Worm (Caenorhabditis elegans) whole organism, young adult: ENCODE measurements around the gene pfn-3.

ENCODE experiments used
- C17E4.6 ChIP-seq: fragments of 200-800 bp; sonication (Bioruptor generic); IDR thresholded peaks from 2 replicates; pipeline ENCODE4 v1.3.6; 2022; ENCODE audit warnings: missing genetic modification reagents, missing genetic modification characterization, missing compliant biosample characterization
- D2030.7 ChIP-seq: fragments of 200-800 bp; sonication (Bioruptor generic); IDR thresholded peaks from 2 replicates; pipeline ENCODE4 v1.3.6; 2022; ENCODE audit warnings: missing genetic modification reagents, missing genetic modification characterization, missing compliant biosample characterization
- F39B2.1 ChIP-seq: fragments of 200-800 bp; sonication (Bioruptor generic); IDR thresholded peaks from 2 replicates; pipeline ENCODE4 v1.3.6; 2022; ENCODE audit warnings: missing genetic modification reagents, missing genetic modification characterization, missing compliant biosample characterization
- F57C9.4 ChIP-seq: sonication (generic microtip); optimal IDR thresholded peaks from 2 replicates; lab custom pipeline; 2017; ENCODE audit warnings: mild to moderate bottlenecking, missing genetic modification characterization, missing compliant biosample characterization
- T26A5.8 ChIP-seq: sonication (generic microtip); optimal IDR thresholded peaks from 2 replicates; lab custom pipeline; 2016; ENCODE audit warnings: missing genetic modification characterization, missing compliant biosample characterization
- Y53F4B.3 ChIP-seq: fragments of 200-800 bp; sonication (Bioruptor generic); IDR thresholded peaks from 2 replicates; pipeline ENCODE4 v1.3.6; 2022; ENCODE audit warnings: missing genetic modification reagents, missing genetic modification characterization, missing compliant biosample characterization
- Y95B8A.8 ChIP-seq: fragments of 200-800 bp; sonication (Bioruptor generic); IDR thresholded peaks from 2 replicates; pipeline ENCODE4 v1.3.6; 2022; ENCODE audit warnings: missing genetic modification reagents, missing genetic modification characterization, missing compliant biosample characterization
- ZK185.1 ChIP-seq: sonication (generic microtip); optimal IDR thresholded peaks from 2 replicates; lab custom pipeline; 2016; ENCODE audit warnings: mild to moderate bottlenecking, missing genetic modification characterization, missing compliant biosample characterization; ENCODE audit not compliant: poor library complexity, severe bottlenecking
- bed-1 ChIP-seq: fragments of 200-800 bp; sonication (Bioruptor generic); IDR thresholded peaks from 2 replicates; pipeline ENCODE4 v1.3.6; 2022; ENCODE audit warnings: missing genetic modification reagents, missing genetic modification characterization, missing compliant biosample characterization
- cebp-1 ChIP-seq, 2 experiments: fragments of 200-800 bp in 1 of 2; sonication (Bioruptor generic) in 1 of 2; sonication (generic microtip) in 1 of 2; IDR thresholded peaks in 1 of 2; optimal IDR thresholded peaks in 1 of 2; 2 replicates each; pipeline versions ENCODE4 v1.3.6 to Lab custom; 2017 to 2022; ENCODE audit warnings: missing compliant biosample characterization in 2 of 2, missing genetic modification characterization in 2 of 2, mild to moderate bottlenecking in 1 of 2, missing genetic modification reagents in 1 of 2, moderate library complexity in 1 of 2
- ceh-91 ChIP-seq: fragments of 200-800 bp; sonication (Bioruptor generic); IDR thresholded peaks from 2 replicates; pipeline ENCODE4 v1.3.6; 2022; ENCODE audit warnings: missing genetic modification reagents, missing genetic modification characterization, missing compliant biosample characterization
- die-1 ChIP-seq: sonication (generic microtip); optimal IDR thresholded peaks from 2 replicates; lab custom pipeline; 2016; ENCODE audit warnings: missing genotype, mild to moderate bottlenecking, missing genetic modification characterization, missing compliant biosample characterization
- efl-1 ChIP-seq: fragments of 150-350 bp; optimal IDR thresholded peaks from 2 replicates; lab custom pipeline; 2014; ENCODE audit warnings: missing biosample characterization, missing genetic modification reagents, missing genetic modification characterization
- egl-18 ChIP-seq: fragments of 200-800 bp; sonication (Bioruptor generic); IDR thresholded peaks from 2 replicates; pipeline ENCODE4 v1.3.6; 2022; ENCODE audit warnings: missing genetic modification reagents, missing genetic modification characterization, missing compliant biosample characterization
- hmg-20 ChIP-seq: fragments of 200-800 bp; sonication (Bioruptor generic); IDR thresholded peaks from 2 replicates; pipeline ENCODE4 v1.3.6; 2022; ENCODE audit warnings: missing genetic modification reagents, missing genetic modification characterization, missing compliant biosample characterization
- lag-1 ChIP-seq: fragments of 200-800 bp; sonication (Bioruptor generic); IDR thresholded peaks from 2 replicates; pipeline ENCODE4 v1.3.6; 2022; ENCODE audit warnings: missing genetic modification reagents, missing genetic modification characterization, missing compliant biosample characterization
- let-607 ChIP-seq, 2 experiments: fragments of 200-800 bp in 1 of 2; sonication (Bioruptor generic) in 1 of 2; sonication (generic microtip) in 1 of 2; optimal IDR thresholded peaks; 2 replicates each; lab custom pipeline; 2016 to 2018; ENCODE audit warnings: mild to moderate bottlenecking in 2 of 2, missing compliant biosample characterization in 2 of 2, missing genetic modification characterization in 2 of 2, moderate library complexity in 2 of 2, missing genotype in 1 of 2
- lir-1 ChIP-seq: fragments of 200-800 bp; sonication (Bioruptor generic); conservative IDR thresholded peaks from 2 replicates; pipeline ENCODE4 v1.3.6; 2022; ENCODE audit warnings: missing genetic modification reagents, missing genetic modification characterization, missing compliant biosample characterization
- madf-6 ChIP-seq: fragments of 200-800 bp; sonication (Bioruptor generic); IDR thresholded peaks from 2 replicates; pipeline ENCODE4 v1.3.6; 2022; ENCODE audit warnings: missing genetic modification reagents, missing genetic modification characterization, missing compliant biosample characterization
- madf-8 ChIP-seq: fragments of 200-800 bp; sonication (Bioruptor generic); conservative IDR thresholded peaks from 2 replicates; pipeline ENCODE4 v1.3.6; 2022; ENCODE audit warnings: missing genetic modification reagents, missing genetic modification characterization, missing compliant biosample characterization
- mel-28 ChIP-seq: sonication (generic microtip); optimal IDR thresholded peaks from 2 replicates; lab custom pipeline; 2016; ENCODE audit warnings: borderline replicate concordance, mild to moderate bottlenecking, missing genetic modification characterization, missing compliant biosample characterization
- mes-4 ChIP-seq: sonication (generic microtip); optimal IDR thresholded peaks from 2 replicates; lab custom pipeline; 2016; ENCODE audit warnings: missing genotype, missing genetic modification characterization, missing compliant biosample characterization
- nfyb-1 ChIP-seq: fragments of 200-800 bp; sonication (Bioruptor generic); IDR thresholded peaks from 2 replicates; pipeline ENCODE4 v1.3.6; 2022; ENCODE audit warnings: missing genetic modification reagents, missing genetic modification characterization, missing compliant biosample characterization
- nhr-80 ChIP-seq: sonication (generic microtip); optimal IDR thresholded peaks from 2 replicates; lab custom pipeline; 2016; ENCODE audit warnings: missing genetic modification characterization, missing compliant biosample characterization
- nhr-90 ChIP-seq: sonication (generic microtip); optimal IDR thresholded peaks from 2 replicates; lab custom pipeline; 2016; ENCODE audit warnings: missing genotype, mild to moderate bottlenecking, missing genetic modification characterization, missing compliant biosample characterization
- rec-8 ChIP-seq, 2 experiments: sonication (generic microtip); optimal IDR thresholded peaks; 2 replicates each; lab custom pipeline; 2016; ENCODE audit warnings: mild to moderate bottlenecking in 2 of 2, missing genetic modification characterization in 2 of 2, missing genetic modification reagents in 2 of 2, missing genotype in 2 of 2, missing biosample characterization in 1 of 2, missing compliant biosample characterization in 1 of 2, moderate library complexity in 1 of 2
- snpc-1.3 ChIP-seq: sonication (generic microtip); optimal IDR thresholded peaks from 2 replicates; lab custom pipeline; 2017; ENCODE audit warnings: missing genetic modification characterization, mild to moderate bottlenecking, missing compliant biosample characterization, antibody characterized with exemption, moderate library complexity, missing genotype, missing genetic modification reagents; ENCODE audit not compliant: insufficient read depth
- snpc-3.4 ChIP-seq: sonication (generic microtip); optimal IDR thresholded peaks from 2 replicates; lab custom pipeline; 2017; ENCODE audit warnings: missing genetic modification characterization, mild to moderate bottlenecking, missing compliant biosample characterization, antibody characterized with exemption, moderate library complexity, missing genotype, missing genetic modification reagents
- snpc-4 ChIP-seq, 5 experiments: fragments of 150-350 bp in 1 of 5; sonication (generic microtip) in 4 of 5; optimal IDR thresholded peaks; 2 replicates each; lab custom pipeline; 2014 to 2018; ENCODE audit warnings: missing genetic modification characterization in 5 of 5, missing biosample characterization in 3 of 5, antibody characterized with exemption in 2 of 5, mild to moderate bottlenecking in 2 of 5, missing compliant biosample characterization in 2 of 5, missing genotype in 2 of 5, moderate library complexity in 2 of 5, missing genetic modification reagents in 1 of 5
- somi-1 ChIP-seq: fragments of 200-800 bp; sonication (Bioruptor generic); optimal IDR thresholded peaks from 2 replicates; lab custom pipeline; 2018; ENCODE audit warnings: mild to moderate bottlenecking, missing genetic modification characterization, missing compliant biosample characterization
- sptf-2 ChIP-seq: fragments of 200-800 bp; sonication (Bioruptor generic); optimal IDR thresholded peaks from 2 replicates; lab custom pipeline; 2018; ENCODE audit warnings: mild to moderate bottlenecking, missing genetic modification characterization, missing compliant biosample characterization
- tlf-1 ChIP-seq: fragments of 200-800 bp; sonication (Bioruptor generic); optimal IDR thresholded peaks from 2 replicates; lab custom pipeline; 2018; ENCODE audit warnings: mild to moderate bottlenecking, missing genetic modification characterization, missing compliant biosample characterization
- zfh-2 ChIP-seq: fragments of 200-800 bp; sonication (Bioruptor generic); conservative IDR thresholded peaks from 2 replicates; pipeline ENCODE4 v1.3.6; 2022; ENCODE audit warnings: missing genetic modification reagents, missing genetic modification characterization, missing compliant biosample characterization
- zim-3 ChIP-seq: sonication (generic microtip); optimal IDR thresholded peaks from 2 replicates; lab custom pipeline; 2017; ENCODE audit warnings: mild to moderate bottlenecking, missing genetic modification characterization, moderate library complexity, missing compliant biosample characterization
- ztf-18 ChIP-seq: sonication (generic microtip); optimal IDR thresholded peaks from 2 replicates; lab custom pipeline; 2016; ENCODE audit warnings: missing genotype, mild to moderate bottlenecking, missing genetic modification characterization, missing compliant biosample characterization
- ztf-25 ChIP-seq: fragments of 200-800 bp; sonication (Bioruptor generic); IDR thresholded peaks from 2 replicates; pipeline ENCODE4 v1.3.6; 2022; ENCODE audit warnings: missing genetic modification reagents, missing genetic modification characterization, missing compliant biosample characterization
- ztf-6 ChIP-seq: fragments of 200-800 bp; sonication (Bioruptor generic); IDR thresholded peaks from 2 replicates; pipeline ENCODE4 v1.3.6; 2022; ENCODE audit warnings: missing genetic modification reagents, missing genetic modification characterization, missing compliant biosample characterization

The pfn-3 gene

ce11 chrX:1123471-1123870 lies 43.0 kb upstream of the pfn-3 start:
- no peak for TF ChIP-seq snpc-4 (GFP tag; optimal IDR thresholded peaks at IDR 0.05; lab: Kevin White, UChicago)
- TF ChIP-seq snpc-4 (tag; optimal IDR thresholded peaks at IDR 0.05; lab: Kevin White, UChicago), result no peak
- no peak for TF ChIP-seq Y95B8A.8 (GFP tag; lab: Robert Waterston, UW)
- no peak for TF ChIP-seq ZK185.1 (tag; lab: Kevin White, UChicago)
- no peak for TF ChIP-seq ztf-18 (tag; lab: Kevin White, UChicago)
- no peak for TF ChIP-seq madf-6 (GFP tag; lab: Robert Waterston, UW)
- TF ChIP-seq C17E4.6 (GFP tag; lab: Robert Waterston, UW), result no peak
- no peak for TF ChIP-seq efl-1 (GFP tag; lab: Kevin White, UChicago)
- no peak for TF ChIP-seq ceh-91 (GFP tag; lab: Robert Waterston, UW)
- TF ChIP-seq tlf-1 (GFP tag; lab: Kevin White, UChicago), result no peak
- TF ChIP-seq somi-1 (GFP tag; lab: Kevin White, UChicago), result no peak
- no peak for TF ChIP-seq nfyb-1 (GFP tag; lab: Robert Waterston, UW)
- TF ChIP-seq lir-1 (GFP tag; lab: Robert Waterston, UW), result no peak

ce11 chrX:1122198-1122597 lies 41.7 kb upstream of the pfn-3 start:
- TF ChIP-seq T26A5.8 (tag; lab: Kevin White, UChicago), result no peak
- no peak for TF ChIP-seq die-1
- no peak for TF ChIP-seq madf-8 (GFP tag; lab: Robert Waterston, UW)
- TF ChIP-seq nhr-90 (tag; lab: Kevin White, UChicago), result no peak

ce11 chrX:1121575-1121974 lies 41.1 kb upstream of the pfn-3 start:
- no peak for TF ChIP-seq bed-1 (GFP tag; lab: Robert Waterston, UW)
- no peak for TF ChIP-seq cebp-1 (GFP tag; IDR thresholded peaks at IDR 0.05; lab: Robert Waterston, UW)
- peak; percentile 66 for TF ChIP-seq cebp-1 (tag; optimal IDR thresholded peaks at IDR 0.05; lab: Kevin White, UChicago)
- TF ChIP-seq, all 124 proteins: peak for 1

- TF ChIP-seq cebp-1 (GFP tag; IDR thresholded peaks at IDR 0.05; lab: Robert Waterston, UW), result no peak
- peak; percentile 18 for TF ChIP-seq cebp-1 (tag; optimal IDR thresholded peaks at IDR 0.05; lab: Kevin White, UChicago)
- TF ChIP-seq tlf-1 (GFP tag; lab: Kevin White, UChicago), result no peak
- no peak for TF ChIP-seq ztf-6
These were observed 39.9 kb upstream of the pfn-3 start for ce11 chrX:1120326-1120725.

- TF ChIP-seq let-607 (tag; optimal IDR thresholded peaks at IDR 0.05; lab: Kevin White, UChicago), result no peak
- TF ChIP-seq ztf-25, result no peak
- TF ChIP-seq zfh-2 (GFP tag; lab: Robert Waterston, UW), result no peak
- TF ChIP-seq F39B2.1 (GFP tag; lab: Robert Waterston, UW), result no peak
- TF ChIP-seq snpc-3.4 (tag; lab: Kevin White, UChicago), result no peak
- TF ChIP-seq F57C9.4 (tag; lab: Kevin White, UChicago), result no peak
- no peak for TF ChIP-seq Y53F4B.3 (GFP tag; lab: Robert Waterston, UW)
- no peak for TF ChIP-seq ztf-18 (tag; lab: Kevin White, UChicago)
- no peak for TF ChIP-seq mes-4 (tag; lab: Kevin White, UChicago)
- TF ChIP-seq, all 124 proteins: peak for 0
These were observed 38.9 kb upstream of the pfn-3 start, which contains the start of gene C05D9.7 for ce11 chrX:1119305-1119704. Gene C05D9.7, minus strand, starts transcription at chrX:1119405.

ce11 chrX:1117252-1117651 lies 36.8 kb upstream of the pfn-3 start:
- TF ChIP-seq die-1 (no peak), lag-1 (GFP tag; lab: Robert Waterston, UW) (no peak), mel-28 (tag; lab: Kevin White, UChicago) (no peak), egl-18 (GFP tag; lab: Robert Waterston, UW) (no peak), nhr-80 (peak; percentile 87), sptf-2 (no peak), ztf-6 (no peak), D2030.7 (GFP tag; lab: Robert Waterston, UW) (no peak), rec-8 (tag; optimal IDR thresholded peaks at IDR 0.05; lab: Kevin White, UChicago) (no peak), let-607 (tag; optimal IDR thresholded peaks at IDR 0.05; lab: Kevin White, UChicago) (peak in 1 of 2 experiments; percentile 73), hmg-20 (GFP tag; lab: Robert Waterston, UW) (no peak), snpc-1.3 (tag; lab: Kevin White, UChicago) (no peak), zim-3 (tag; lab: Kevin White, UChicago) (no peak)
